Fruit fly (Drosophila melanogaster): ENCODE data around the gene RhoGEF3.

RhoGEF3 gene

DNA sequence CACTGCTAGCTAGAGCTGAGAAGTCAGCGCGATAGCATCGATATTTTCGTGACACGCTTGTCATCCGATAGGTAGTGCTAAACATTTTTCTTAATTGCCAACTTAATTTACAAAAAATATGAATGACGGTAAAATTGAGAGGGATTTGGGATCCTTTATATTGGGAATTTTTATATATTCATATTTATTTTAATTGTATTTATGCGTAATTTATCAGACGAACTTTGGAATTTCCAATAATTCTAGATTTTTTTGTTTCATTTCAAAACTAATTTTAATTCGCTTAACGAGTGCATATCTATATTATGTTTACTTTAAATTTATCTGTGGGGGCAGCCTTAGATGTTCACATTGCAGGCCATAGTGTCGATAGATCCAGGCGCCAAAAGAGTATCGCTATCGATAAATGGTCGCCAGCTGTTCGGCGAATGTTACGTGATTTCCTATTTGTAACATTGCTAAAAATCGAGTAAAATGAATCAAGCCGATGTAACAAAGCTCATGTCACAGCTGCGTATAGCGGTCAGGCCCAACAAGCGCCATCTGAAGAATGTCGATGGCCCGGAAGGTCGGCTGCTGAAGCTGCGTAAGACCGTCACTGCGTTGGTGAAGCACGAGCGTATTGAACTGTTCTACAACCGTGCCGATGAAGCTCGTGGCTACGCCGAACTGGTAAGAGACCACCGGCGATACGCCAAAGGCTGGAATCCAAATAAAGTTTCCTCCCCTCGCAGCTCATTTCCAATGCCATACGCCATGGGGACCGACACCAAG is 12.7 kb upstream of the RhoGEF3 start, which contains the start of the genes Tudor-SN and mRpL17 (continued):
- peak; percentile 73 for TF ChIP-seq CG2129 (GFP tag; IDR thresholded peaks at IDR 0.05; ENCODE audit: partially characterized antibody)
- TF ChIP-seq cato (GFP tag; optimal IDR thresholded peaks at IDR 0.05; ENCODE audit: borderline replicate concordance), result peak; percentile 15
- no peak for TF ChIP-seq Abd-B (GFP tag; optimal IDR thresholded peaks at IDR 0.05)
- peak; percentile 66; the same call in 2 of the 3 replicates for TF ChIP-seq CG17361 (GFP tag; IDR thresholded peaks at IDR 0.05)
- TF ChIP-seq Hr51 (GFP tag; optimal IDR thresholded peaks at IDR 0.05), result peak in 1 of 2 experiments; percentile 25
- no peak for TF ChIP-seq Fer2 (tag; optimal IDR thresholded peaks at IDR 0.05)
- TF ChIP-seq emc (GFP tag; optimal IDR thresholded peaks at IDR 0.05), result no peak
- no peak for TF ChIP-seq pros (GFP tag; optimal IDR thresholded peaks at IDR 0.05)
- TF ChIP-seq zen (tag; optimal IDR thresholded peaks at IDR 0.05), result peak; percentile 62
- peak; percentile 75 for TF ChIP-seq CG2116 (GFP tag; optimal IDR thresholded peaks at IDR 0.05)
- no peak for TF ChIP-seq tup (GFP tag; optimal IDR thresholded peaks at IDR 0.05)
- TF ChIP-seq CG10431 (GFP tag; optimal IDR thresholded peaks at IDR 0.05), result peak; percentile 54
- peak; percentile 9 for TF ChIP-seq CG8388 (GFP tag; optimal IDR thresholded peaks at IDR 0.05)
- peak; percentile 48; the same call in 1 of the 2 replicates for TF ChIP-seq sob (GFP tag; IDR thresholded peaks at IDR 0.05)
- TF ChIP-seq gcm (GFP tag; optimal IDR thresholded peaks at IDR 0.05), result no peak
- TF ChIP-seq CG17829 (tag; optimal IDR thresholded peaks at IDR 0.05), result peak; percentile 39
- TF ChIP-seq CG17359 (tag; optimal IDR thresholded peaks at IDR 0.05), result no peak
- TF ChIP-seq br (optimal IDR thresholded peaks at IDR 0.05), result no peak
- no peak for TF ChIP-seq GATAe (GFP tag; conservative IDR thresholded peaks at IDR 0.05)
- peak; percentile 40 for TF ChIP-seq CG15269 (tag; optimal IDR thresholded peaks at IDR 0.05)
- TF ChIP-seq Atf3 (GFP tag; optimal IDR thresholded peaks at IDR 0.05), result no peak
- TF ChIP-seq lola (GFP tag; optimal IDR thresholded peaks at IDR 0.05), result peak in 1 of 3 experiments; percentile 55
- peak; percentile 68 for TF ChIP-seq Sin3A (optimal IDR thresholded peaks at IDR 0.05)
- peak; percentile 30 for TF ChIP-seq tin (GFP tag; optimal IDR thresholded peaks at IDR 0.05)
- peak; percentile 0 for TF ChIP-seq CG10147 (GFP tag; optimal IDR thresholded peaks at IDR 0.05)
- TF ChIP-seq tna (GFP tag; IDR thresholded peaks at IDR 0.05; ENCODE audit: partially characterized antibody), result peak; percentile 95
- TF ChIP-seq CG12104 (GFP tag; optimal IDR thresholded peaks at IDR 0.05), result peak; percentile 20
- TF ChIP-seq CG11696 (GFP tag; IDR thresholded peaks at IDR 0.05), result no peak
- no peak for TF ChIP-seq CG8478 (optimal IDR thresholded peaks at IDR 0.05)
- no peak for TF ChIP-seq CG12942 (GFP tag; optimal IDR thresholded peaks at IDR 0.05)
- peak; percentile 95 for TF ChIP-seq CG7963 (GFP tag; IDR thresholded peaks at IDR 0.05; ENCODE audit: partially characterized antibody)
- TF ChIP-seq esg (GFP tag; conservative IDR thresholded peaks at IDR 0.05), result no peak
- peak; percentile 19; the same call in 1 of the 2 replicates for TF ChIP-seq al (GFP tag; IDR thresholded peaks at IDR 0.05)
- TF ChIP-seq Aef1 (GFP tag; IDR thresholded peaks at IDR 0.05), result no peak
- TF ChIP-seq CG31224 (GFP tag; IDR thresholded peaks at IDR 0.05), result no peak
- TF ChIP-seq Taf1 (GFP tag; IDR thresholded peaks at IDR 0.05), result no peak
- peak; percentile 59 for TF ChIP-seq CG2120 (GFP tag; optimal IDR thresholded peaks at IDR 0.05)
- TF ChIP-seq lov (optimal IDR thresholded peaks at IDR 0.05), result no peak
- no peak for TF ChIP-seq lov (GFP tag; IDR thresholded peaks at IDR 0.05)
- TF ChIP-seq mld (GFP tag; IDR thresholded peaks at IDR 0.05; ENCODE audit: partially characterized antibody), result peak; percentile 95
- TF ChIP-seq Dip3 (GFP tag; optimal IDR thresholded peaks at IDR 0.05), result peak; percentile 39
- no peak for TF ChIP-seq maf-S (GFP tag; optimal IDR thresholded peaks at IDR 0.05)
- TF ChIP-seq CG18262 (tag; optimal IDR thresholded peaks at IDR 0.05), result peak; percentile 57
- TF ChIP-seq fd3F (GFP tag; optimal IDR thresholded peaks at IDR 0.05), result no peak
- TF ChIP-seq E2f2 (GFP tag; IDR thresholded peaks at IDR 0.05), result peak; percentile 46; the same call in 1 of the 2 replicates
- TF ChIP-seq Nf-YC (tag; optimal IDR thresholded peaks at IDR 0.05), result peak; percentile 57
- peak; percentile 7 for TF ChIP-seq CG9797 (GFP tag; optimal IDR thresholded peaks at IDR 0.05)
- TF ChIP-seq CG4424 (GFP tag; optimal IDR thresholded peaks at IDR 0.05), result peak; percentile 60
- TF ChIP-seq hb (GFP tag; IDR thresholded peaks at IDR 0.05; ENCODE audit: partially characterized antibody), result peak; percentile 97

Data from whole organism, embryonic.